Worm (Caenorhabditis elegans) whole organism, L4 larva: Measurements from ENCODE around the gene ZK632.9.

Experiments used
- F10B5.3 ChIP-seq: sonication (generic microtip); optimal IDR thresholded peaks from 2 replicates; lab custom pipeline; 2016; ENCODE audit warnings: mild to moderate bottlenecking, missing genetic modification characterization, missing compliant biosample characterization
- F26F4.8 ChIP-seq: fragments of 200-800 bp; sonication (Bioruptor generic); conservative IDR thresholded peaks from 2 replicates; pipeline ENCODE4 v1.3.6; 2022; ENCODE audit warnings: missing genetic modification characterization, missing compliant biosample characterization
- R02D3.7 ChIP-seq: fragments of 150-350 bp; sonication (generic microtip); optimal IDR thresholded peaks from 3 replicates; lab custom pipeline; 2014; ENCODE audit warnings: missing biosample characterization, missing genetic modification characterization
- T26A8.4 ChIP-seq: fragments of 200-800 bp; sonication (Bioruptor generic); IDR thresholded peaks from 2 replicates; pipeline ENCODE4 v1.3.6; 2022; ENCODE audit warnings: missing genetic modification characterization, missing compliant biosample characterization
- Y5F2A.4 ChIP-seq: fragments of 200-800 bp; sonication (Bioruptor generic); optimal IDR thresholded peaks from 2 replicates; lab custom pipeline; 2018; ENCODE audit warnings: mild to moderate bottlenecking, missing genetic modification characterization, missing compliant biosample characterization
- ZK337.2 ChIP-seq: fragments of 200-800 bp; sonication (Bioruptor generic); IDR thresholded peaks from 2 replicates; pipeline ENCODE4 v1.3.6; 2022; ENCODE audit warnings: missing genetic modification reagents, missing genetic modification characterization, missing compliant biosample characterization
- ZK546.5 ChIP-seq, 2 experiments: sonication (generic microtip); optimal IDR thresholded peaks; 2 replicates each; lab custom pipeline; 2017; ENCODE audit warnings: missing biosample characterization in 2 of 2, missing genetic modification characterization in 2 of 2
- arid-1 ChIP-seq: fragments of 200-800 bp; sonication (Bioruptor generic); conservative IDR thresholded peaks from 2 replicates; pipeline ENCODE4 v1.3.6; 2022; ENCODE audit warnings: missing genetic modification reagents, missing genetic modification characterization, missing compliant biosample characterization
- ceh-20 ChIP-seq: fragments of 200-800 bp; sonication (Bioruptor generic); IDR thresholded peaks from 2 replicates; pipeline ENCODE4 v1.3.6; 2022; ENCODE audit warnings: missing genetic modification reagents, missing genetic modification characterization, missing compliant biosample characterization
- ceh-82 ChIP-seq: sonication (generic microtip); optimal IDR thresholded peaks from 2 replicates; lab custom pipeline; 2017; ENCODE audit warnings: missing biosample characterization, missing genetic modification characterization
- cey-2 ChIP-seq: sonication (generic microtip); optimal IDR thresholded peaks from 3 replicates; lab custom pipeline; 2017; ENCODE audit warnings: missing genetic modification characterization, mild to moderate bottlenecking, missing compliant biosample characterization, antibody characterized with exemption, borderline replicate concordance; ENCODE audit not compliant: insufficient read depth
- ctbp-1 ChIP-seq: fragments of 200-800 bp; sonication (Bioruptor generic); IDR thresholded peaks from 2 replicates; pipeline ENCODE4 v1.3.6; 2022; ENCODE audit warnings: missing genetic modification reagents, missing genetic modification characterization, missing compliant biosample characterization
- daf-12 ChIP-seq: fragments of 150-350 bp; optimal IDR thresholded peaks from 2 replicates; lab custom pipeline; 2014; ENCODE audit warnings: missing biosample characterization, missing genetic modification reagents, missing genetic modification characterization
- daf-16 ChIP-seq, 3 experiments: sonication (generic microtip); optimal IDR thresholded peaks; 2 replicates each; lab custom pipeline; 2016 to 2017; ENCODE audit warnings: missing genetic modification characterization in 3 of 3, missing genetic modification reagents in 3 of 3, mild to moderate bottlenecking in 2 of 3, missing compliant biosample characterization in 2 of 3, missing biosample characterization in 1 of 3, moderate library complexity in 1 of 3
- daf-8 ChIP-seq: fragments of 200-800 bp; sonication (Bioruptor generic); IDR thresholded peaks from 2 replicates; pipeline ENCODE4 v1.3.6; 2022; ENCODE audit warnings: missing genetic modification characterization, missing compliant biosample characterization
- dmd-8 ChIP-seq: fragments of 200-800 bp; sonication (Bioruptor generic); IDR thresholded peaks from 2 replicates; pipeline ENCODE4 v1.3.6; 2022; ENCODE audit warnings: missing genetic modification characterization, missing compliant biosample characterization
- dmd-9 ChIP-seq: fragments of 200-800 bp; sonication (Bioruptor generic); IDR thresholded peaks from 2 replicates; pipeline ENCODE4 v1.3.6; 2022; ENCODE audit warnings: missing genetic modification reagents, missing genetic modification characterization, missing compliant biosample characterization
- dve-1 ChIP-seq: sonication (generic microtip); optimal IDR thresholded peaks from 2 replicates; lab custom pipeline; 2017; ENCODE audit warnings: antibody characterized with exemption, mild to moderate bottlenecking, missing genetic modification characterization, missing compliant biosample characterization; ENCODE audit not compliant: insufficient read depth
- fos-1 ChIP-seq: fragments of 150-350 bp; optimal IDR thresholded peaks from 2 replicates; lab custom pipeline; 2014; ENCODE audit warnings: missing biosample characterization, missing genetic modification characterization
- hlh-11 ChIP-seq: fragments of 200-800 bp; sonication (Bioruptor generic); optimal IDR thresholded peaks from 2 replicates; lab custom pipeline; 2018; ENCODE audit warnings: mild to moderate bottlenecking, missing genetic modification characterization, missing compliant biosample characterization
- lin-1 ChIP-seq: fragments of 200-800 bp; sonication (Bioruptor generic); IDR thresholded peaks from 2 replicates; pipeline ENCODE4 v1.3.6; 2022; ENCODE audit warnings: missing genetic modification reagents, missing genetic modification characterization, missing compliant biosample characterization
- lin-15B ChIP-seq: fragments of 150-350 bp; sonication (generic microtip); optimal IDR thresholded peaks from 3 replicates; lab custom pipeline; 2014; ENCODE audit warnings: missing biosample characterization, missing genetic modification characterization
- lir-3 ChIP-seq: sonication (generic microtip); optimal IDR thresholded peaks from 2 replicates; lab custom pipeline; 2016; ENCODE audit warnings: mild to moderate bottlenecking, missing genetic modification characterization, missing compliant biosample characterization
- madf-5 ChIP-seq, 2 experiments: fragments of 200-800 bp; sonication (Bioruptor generic); IDR thresholded peaks; 2 replicates each; pipeline ENCODE4 v1.3.6; 2022; ENCODE audit warnings: missing compliant biosample characterization in 2 of 2, missing genetic modification characterization in 2 of 2
- madf-9 ChIP-seq: fragments of 200-800 bp; sonication (Bioruptor generic); conservative IDR thresholded peaks from 2 replicates; pipeline ENCODE4 v1.3.6; 2022; ENCODE audit warnings: missing genetic modification reagents, missing genetic modification characterization, missing compliant biosample characterization
- mdt-29 ChIP-seq: fragments of 200-800 bp; sonication (Bioruptor generic); IDR thresholded peaks from 2 replicates; pipeline ENCODE4 v1.3.6; 2022; ENCODE audit warnings: missing genetic modification reagents, missing genetic modification characterization, missing compliant biosample characterization
- mep-1 ChIP-seq: fragments of 150-350 bp; sonication (generic microtip); optimal IDR thresholded peaks from 3 replicates; lab custom pipeline; 2014; ENCODE audit warnings: missing biosample characterization, missing genetic modification characterization
- mes-2 ChIP-seq: sonication (generic microtip); optimal IDR thresholded peaks from 2 replicates; lab custom pipeline; 2016; ENCODE audit warnings: missing genotype, mild to moderate bottlenecking, missing genetic modification characterization, missing compliant biosample characterization; ENCODE audit not compliant: poor library complexity, severe bottlenecking
- mxl-2 ChIP-seq: fragments of 200-800 bp; sonication (Bioruptor generic); conservative IDR thresholded peaks from 2 replicates; pipeline ENCODE4 v1.3.6; 2022; ENCODE audit warnings: missing genetic modification reagents, missing genetic modification characterization, missing compliant biosample characterization
- nhr-10 ChIP-seq: fragments of 150-350 bp; optimal IDR thresholded peaks from 2 replicates; lab custom pipeline; 2014; ENCODE audit warnings: missing biosample characterization, missing genetic modification characterization
- nhr-25 ChIP-seq: sonication (generic microtip); optimal IDR thresholded peaks from 2 replicates; lab custom pipeline; 2017; ENCODE audit warnings: missing genetic modification characterization, mild to moderate bottlenecking, missing compliant biosample characterization, antibody characterized with exemption, moderate library complexity, borderline replicate concordance; ENCODE audit not compliant: insufficient read depth
- nhr-41 ChIP-seq: fragments of 200-800 bp; sonication (Bioruptor generic); IDR thresholded peaks from 2 replicates; pipeline ENCODE4 v1.3.6; 2022; ENCODE audit warnings: missing genetic modification reagents, missing genetic modification characterization, missing compliant biosample characterization
- nhr-48 ChIP-seq: sonication (generic microtip); optimal IDR thresholded peaks from 2 replicates; lab custom pipeline; 2016; ENCODE audit warnings: mild to moderate bottlenecking, missing genetic modification characterization, missing compliant biosample characterization
- nhr-77 ChIP-seq: fragments of 150-350 bp; optimal IDR thresholded peaks from 2 replicates; lab custom pipeline; 2014; ENCODE audit warnings: missing biosample characterization, missing genetic modification characterization
- pha-4 ChIP-seq, 2 experiments: fragments of 150-350 bp in 1 of 2; fragments of 200-800 bp in 1 of 2; sonication (Bioruptor generic) in 1 of 2; IDR thresholded peaks in 1 of 2; optimal IDR thresholded peaks in 1 of 2; 2 replicates each; pipeline versions ENCODE4 v1.3.6 to Lab custom; 2014 to 2022; ENCODE audit warnings: missing genetic modification characterization in 2 of 2, missing genetic modification reagents in 2 of 2, missing biosample characterization in 1 of 2, missing compliant biosample characterization in 1 of 2
- php-3 ChIP-seq: fragments of 200-800 bp; sonication (Bioruptor generic); IDR thresholded peaks from 2 replicates; pipeline ENCODE4 v1.3.6; 2022; ENCODE audit warnings: missing genetic modification reagents, missing genetic modification characterization, missing compliant biosample characterization
- pqm-1 ChIP-seq: sonication (generic microtip); optimal IDR thresholded peaks from 2 replicates; lab custom pipeline; 2017; ENCODE audit warnings: missing biosample characterization, missing genetic modification characterization
- rbr-2 ChIP-seq: sonication (generic microtip); optimal IDR thresholded peaks from 2 replicates; lab custom pipeline; 2016; ENCODE audit warnings: missing genotype, missing genetic modification characterization, missing compliant biosample characterization
- sdz-12 ChIP-seq: fragments of 200-800 bp; sonication (Bioruptor generic); optimal IDR thresholded peaks from 2 replicates; lab custom pipeline; 2018; ENCODE audit warnings: mild to moderate bottlenecking, missing genetic modification characterization, missing compliant biosample characterization
- skn-1 ChIP-seq: fragments of 150-350 bp; optimal IDR thresholded peaks from 2 replicates; lab custom pipeline; 2014; ENCODE audit warnings: missing biosample characterization, missing genetic modification characterization
- tag-97 ChIP-seq: fragments of 200-800 bp; sonication (Bioruptor generic); IDR thresholded peaks from 2 replicates; pipeline ENCODE4 v1.3.6; 2022; ENCODE audit warnings: missing genetic modification characterization, missing compliant biosample characterization
- unc-39 ChIP-seq: sonication (generic microtip); optimal IDR thresholded peaks from 2 replicates; lab custom pipeline; 2017; ENCODE audit warnings: missing biosample characterization, missing genetic modification characterization
- unc-62 ChIP-seq, 3 experiments: fragments of 150-350 bp in 1 of 3; sonication (generic microtip); optimal IDR thresholded peaks in 2 of 3; peaks in 1 of 3; 1 replicate in 1 of 3; 2 replicates in 2 of 3; lab custom pipeline; 2014 to 2017; ENCODE audit warnings: missing biosample characterization in 3 of 3, missing genetic modification characterization in 3 of 3, missing genetic modification reagents in 3 of 3, missing genotype in 1 of 3
- vab-7 ChIP-seq: fragments of 200-800 bp; sonication (Bioruptor generic); IDR thresholded peaks from 2 replicates; pipeline ENCODE4 v1.3.6; 2022; ENCODE audit warnings: missing genetic modification reagents, missing genetic modification characterization, missing compliant biosample characterization
- zag-1 ChIP-seq: fragments of 150-350 bp; optimal IDR thresholded peaks from 2 replicates; lab custom pipeline; 2014; ENCODE audit warnings: missing biosample characterization, missing genetic modification characterization
- zip-11 ChIP-seq: fragments of 200-800 bp; sonication (Bioruptor generic); IDR thresholded peaks from 2 replicates; pipeline ENCODE4 v1.3.6; 2022; ENCODE audit warnings: missing genetic modification characterization, missing compliant biosample characterization
- zip-2 ChIP-seq: fragments of 150-350 bp; optimal IDR thresholded peaks from 2 replicates; lab custom pipeline; 2014; ENCODE audit warnings: missing biosample characterization, missing genetic modification characterization
- ztf-7 ChIP-seq: fragments of 150-350 bp; optimal IDR thresholded peaks from 2 replicates; lab custom pipeline; 2014; ENCODE audit warnings: missing biosample characterization, missing genetic modification characterization

The ZK632.9 gene

DNA sequence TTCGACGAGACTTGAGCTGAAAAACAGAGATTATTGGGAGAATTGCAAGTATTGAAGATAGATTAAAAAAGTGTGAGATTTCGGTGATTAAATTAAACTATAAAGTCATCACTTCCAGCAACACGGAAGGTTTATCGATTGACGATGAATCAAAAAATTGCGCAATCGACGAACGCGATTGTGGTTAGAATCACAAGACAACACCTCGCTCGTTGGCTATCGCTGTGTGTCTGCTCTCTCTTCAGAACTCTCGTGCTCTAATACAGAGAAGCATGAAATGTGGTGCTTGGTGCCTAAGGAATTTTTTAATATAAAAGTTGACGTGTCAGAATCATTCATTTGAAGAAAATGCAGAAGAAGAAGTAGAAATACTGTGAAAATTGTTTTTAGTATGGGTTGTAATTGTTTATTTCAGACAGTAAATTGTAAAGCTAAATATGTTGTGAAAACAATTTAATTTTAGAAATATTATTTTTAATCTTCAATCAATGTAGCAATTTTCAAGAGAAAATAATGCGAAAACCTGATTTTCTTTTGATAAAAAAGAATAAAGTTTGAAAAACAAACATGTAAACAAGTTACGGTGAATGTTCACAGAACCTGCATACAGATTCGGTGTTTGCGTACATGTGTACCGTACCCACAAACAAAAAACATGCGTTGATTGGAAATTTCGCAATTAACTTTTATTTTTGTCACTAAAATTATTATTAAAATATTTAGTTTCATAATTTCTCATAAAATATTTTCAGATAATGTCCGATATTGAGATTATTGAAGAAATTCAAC, 2.1 kb upstream of the ZK632.9 start, which contains the start of the genes ZK632.10 and ZK632.11 (continued):
- TF ChIP-seq mdt-29 (no peak), fos-1 (tag; lab: Kevin White, UChicago) (no peak), madf-9 (GFP tag; lab: Robert Waterston, UW) (no peak), hlh-11 (tag; lab: Kevin White, UChicago) (peak; percentile 26), dmd-9 (GFP tag; lab: Robert Waterston, UW) (no peak), daf-16 (GFP tag; optimal IDR thresholded peaks at IDR 0.05; lab: Kevin White, UChicago) (peak in 1 of 2 experiments; percentile 27), daf-16 (tag; optimal IDR thresholded peaks at IDR 0.05; lab: Kevin White, UChicago) (peak; percentile 93), lir-3 (no peak), arid-1 (no peak), nhr-25 (tag; lab: Kevin White, UChicago) (no peak), Y5F2A.4 (GFP tag; lab: Kevin White, UChicago) (no peak), rbr-2 (tag; lab: Kevin White, UChicago) (peak; percentile 6), mxl-2 (GFP tag; lab: Robert Waterston, UW) (no peak), T26A8.4 (no peak), unc-39 (tag; lab: Kevin White, UChicago) (no peak), nhr-77 (tag; lab: Kevin White, UChicago) (no peak), ztf-7 (tag; lab: Kevin White, UChicago) (peak; percentile 28), nhr-41 (GFP tag; lab: Robert Waterston, UW) (no peak), php-3 (no peak), ceh-20 (GFP tag; lab: Robert Waterston, UW) (no peak), ctbp-1 (GFP tag; lab: Robert Waterston, UW) (0 out of 2 replicates have a peak, but pooled peaks have one; percentile 28), skn-1 (tag; lab: Kevin White, UChicago) (no peak), tag-97 (GFP tag; lab: Robert Waterston, UW) (no peak), dve-1 (tag; lab: Kevin White, UChicago) (peak; percentile 44), daf-12 (tag; lab: Kevin White, UChicago) (no peak), lin-15B (no peak), daf-8 (GFP tag; lab: Robert Waterston, UW) (no peak), F10B5.3 (tag; lab: Kevin White, UChicago) (no peak), ZK337.2 (GFP tag; lab: Robert Waterston, UW) (no peak), pha-4 (GFP tag; IDR thresholded peaks at IDR 0.05; lab: Robert Waterston, UW) (no peak), pha-4 (tag; optimal IDR thresholded peaks at IDR 0.05; lab: Kevin White, UChicago) (peak; percentile 87), mes-2 (tag; lab: Kevin White, UChicago) (peak; percentile 80), F26F4.8 (GFP tag; lab: Robert Waterston, UW) (no peak), cey-2 (no peak), zip-2 (tag; lab: Kevin White, UChicago) (no peak), mep-1 (tag; lab: Kevin White, UChicago) (peak; percentile 53), nhr-48 (tag; lab: Kevin White, UChicago) (no peak), unc-62 (GFP tag; optimal IDR thresholded peaks at IDR 0.05 in 1 of 2; lab: Kevin White, UChicago) (peak in 1 of 2 experiments; percentile 74), unc-62 (tag; optimal IDR thresholded peaks at IDR 0.05; lab: Kevin White, UChicago) (no peak), dmd-8 (GFP tag; lab: Robert Waterston, UW) (no peak), zag-1 (tag; lab: Kevin White, UChicago) (no peak), zip-11 (GFP tag; lab: Robert Waterston, UW) (no peak), ZK546.5 (tag; optimal IDR thresholded peaks at IDR 0.05; lab: Kevin White, UChicago) (no peak), nhr-10 (tag; lab: Kevin White, UChicago) (no peak), sdz-12 (no peak), lin-1 (GFP tag; lab: Robert Waterston, UW) (0 out of 2 replicates have a peak, but pooled peaks have one; percentile 7), ceh-82 (tag; lab: Kevin White, UChicago) (no peak), pqm-1 (tag; lab: Kevin White, UChicago) (no peak), R02D3.7 (tag; lab: Kevin White, UChicago) (no peak), madf-5 (GFP tag; IDR thresholded peaks at IDR 0.05; lab: Robert Waterston, UW) (no peak), vab-7 (no peak)
